Fruit fly (Drosophila melanogaster): ENCODE measurements around the gene Usp32.

The Usp32 gene

DNA sequence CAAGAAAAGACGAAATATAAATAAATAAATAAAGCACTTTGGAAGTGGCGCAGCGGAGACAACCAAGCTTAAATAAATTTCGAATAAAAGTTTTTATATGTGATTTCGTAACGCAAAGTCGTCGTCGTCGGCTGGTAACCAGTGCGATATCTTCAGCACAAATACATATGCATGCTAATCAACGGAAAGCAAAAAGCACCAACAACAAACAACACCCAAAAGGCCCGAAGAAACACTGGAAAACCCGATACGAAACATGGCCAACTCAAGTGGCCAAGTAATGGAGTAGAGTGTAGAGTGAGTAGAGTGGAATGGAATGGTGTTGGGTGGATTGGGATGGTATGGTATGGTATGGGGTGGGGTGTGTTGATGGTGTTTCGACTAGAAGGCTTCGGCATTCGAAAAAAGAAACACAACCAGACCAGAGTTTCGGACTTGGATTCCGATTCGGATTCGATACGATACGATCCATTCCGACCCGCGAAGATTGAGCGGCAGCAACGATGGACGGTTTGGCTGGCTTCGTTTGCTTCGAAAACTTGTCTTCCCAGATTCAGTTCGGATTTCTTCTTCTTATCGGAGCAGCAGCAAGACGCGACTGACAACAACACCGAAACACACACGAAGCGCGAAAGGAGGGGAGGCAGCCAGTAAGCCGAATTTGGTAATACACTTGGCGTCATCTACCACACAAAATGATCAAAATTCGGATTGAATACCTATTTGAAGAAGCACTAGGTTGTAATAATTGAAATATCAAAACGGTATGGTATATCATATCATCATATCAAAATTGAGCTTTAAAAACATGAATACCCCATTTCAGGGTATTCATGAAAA, 31.8 kb downstream of the Usp32 start (continued):
- TF ChIP-seq svp (GFP tag) (peak; percentile 100), pdm3 (GFP tag; optimal IDR thresholded peaks at IDR 0.05) (peak; percentile 99), Sox15 (GFP tag; optimal IDR thresholded peaks at IDR 0.05) (peak; percentile 98), vri (GFP tag; optimal IDR thresholded peaks at IDR 0.05) (peak; percentile 98), Eip75B (GFP tag; optimal IDR thresholded peaks at IDR 0.05) (peak; percentile 97), esn (GFP tag; optimal IDR thresholded peaks at IDR 0.05) (peak; percentile 99), CG8119 (GFP tag; IDR thresholded peaks at IDR 0.05) (peak; percentile 98), OdsH (GFP tag; optimal IDR thresholded peaks at IDR 0.05) (peak; percentile 99), CG31627 (GFP tag; optimal IDR thresholded peaks at IDR 0.05) (peak; percentile 99), CG34406 (GFP tag; optimal IDR thresholded peaks at IDR 0.05) (peak; percentile 98)

DNA sequence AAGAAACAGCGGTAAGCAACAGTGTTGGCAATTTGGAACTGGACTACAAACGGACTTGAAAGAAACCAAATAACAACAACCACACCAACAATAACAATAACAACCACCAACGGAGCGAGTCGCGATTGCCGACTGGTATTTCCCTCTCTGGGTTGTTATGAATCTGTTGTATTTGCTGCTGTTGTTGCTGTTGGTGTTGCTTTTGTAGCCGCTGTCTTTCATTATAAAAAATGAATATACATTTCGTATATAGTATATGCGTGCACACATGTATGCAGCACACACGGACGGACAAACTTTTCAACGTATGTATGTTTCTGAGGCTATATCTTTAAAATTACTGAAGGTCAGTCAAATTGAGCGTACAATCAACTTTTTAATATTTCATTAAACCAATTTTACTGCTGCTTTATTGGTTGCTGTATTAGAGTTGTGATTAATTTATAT, 32.5 kb downstream of the Usp32 start:
- no peak for TF ChIP-seq Eip93F (GFP tag; optimal IDR thresholded peaks at IDR 0.05)
- peak; percentile 47 for TF ChIP-seq vri (GFP tag; optimal IDR thresholded peaks at IDR 0.05)

DNA sequence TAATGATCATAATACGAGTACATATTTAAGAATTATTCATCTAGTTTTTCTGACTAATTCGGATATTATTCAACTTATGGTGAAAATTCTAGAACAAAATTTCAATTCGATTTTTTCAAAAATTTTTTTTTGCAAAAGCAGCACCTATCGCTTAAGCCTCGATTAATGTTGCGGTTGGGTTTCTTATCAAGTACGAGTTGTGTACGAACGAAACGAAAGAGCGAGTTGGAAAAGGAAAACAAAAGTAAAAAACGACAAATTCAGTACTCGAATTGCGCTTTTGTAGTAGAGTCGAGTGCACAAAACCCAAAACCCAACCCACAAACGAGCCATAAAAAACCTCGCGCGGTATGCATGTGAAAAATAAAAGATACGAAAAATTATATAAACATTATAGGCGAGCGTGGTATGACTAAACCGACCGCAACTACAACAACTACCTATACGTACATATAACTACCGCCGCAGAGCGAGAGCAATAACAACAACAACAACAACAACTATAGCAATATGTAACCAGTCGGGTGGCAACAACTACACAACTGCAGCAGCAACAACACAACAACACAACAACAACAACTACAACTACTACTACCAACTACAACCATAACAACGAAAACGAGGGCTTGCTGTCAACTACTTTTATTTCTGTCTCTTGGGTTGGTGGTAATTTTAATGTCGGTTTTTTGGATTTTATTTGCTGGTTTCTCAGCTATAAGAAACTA, 33.6 kb downstream of the Usp32 start:
- TF ChIP-seq CG8119 (GFP tag; IDR thresholded peaks at IDR 0.05): peak; percentile 45; the same call in 1 of the 3 replicates
- TF ChIP-seq fkh (GFP tag; optimal IDR thresholded peaks at IDR 0.05): peak; percentile 20
- TF ChIP-seq fd59A (GFP tag; optimal IDR thresholded peaks at IDR 0.05): no peak
- TF ChIP-seq spab (GFP tag; optimal IDR thresholded peaks at IDR 0.05): no peak
- TF ChIP-seq CG6276 (GFP tag; optimal IDR thresholded peaks at IDR 0.05): no peak
- TF ChIP-seq Eip75B (GFP tag; optimal IDR thresholded peaks at IDR 0.05): no peak
- no peak for TF ChIP-seq dac (GFP tag; optimal IDR thresholded peaks at IDR 0.05)
- peak; percentile 19 to 29 for TF ChIP-seq ss (GFP tag; optimal IDR thresholded peaks at IDR 0.05)
- peak; percentile 14 for TF ChIP-seq Eip78C (GFP tag)
- peak; percentile 1 for TF ChIP-seq CG16779 (tag; optimal IDR thresholded peaks at IDR 0.05)
- no peak for TF ChIP-seq CG11762 (GFP tag; optimal IDR thresholded peaks at IDR 0.05; ENCODE audit: insufficient read depth)
- no peak for TF ChIP-seq CG3919 (GFP tag; optimal IDR thresholded peaks at IDR 0.05)
- peak; percentile 2 for TF ChIP-seq dsx (GFP tag; optimal IDR thresholded peaks at IDR 0.05; ENCODE audit: poor library complexity, severe bottlenecking)
- TF ChIP-seq pdm3 (GFP tag; optimal IDR thresholded peaks at IDR 0.05): no peak

dm6 chr3L:19905427-19905826, 34.5 kb downstream of the Usp32 start:
- TF ChIP-seq CG10669 (GFP tag; optimal IDR thresholded peaks at IDR 0.05) (peak; percentile 23), esn (GFP tag; optimal IDR thresholded peaks at IDR 0.05) (peak; percentile 45), Ets21C (GFP tag; optimal IDR thresholded peaks at IDR 0.05) (no peak), Smox (GFP tag; optimal IDR thresholded peaks at IDR 0.05) (peak; percentile 39), Hr38 (GFP tag; optimal IDR thresholded peaks at IDR 0.05) (no peak), pdm3 (GFP tag; optimal IDR thresholded peaks at IDR 0.05) (peak; percentile 51), CG1621 (tag; optimal IDR thresholded peaks at IDR 0.05) (no peak), vri (GFP tag; optimal IDR thresholded peaks at IDR 0.05) (no peak), svp (GFP tag) (peak; percentile 64), Lpt (GFP tag; optimal IDR thresholded peaks at IDR 0.05) (peak; percentile 39), Hr39 (GFP tag; optimal IDR thresholded peaks at IDR 0.05) (peak; percentile 38), Blimp-1 (GFP tag; optimal IDR thresholded peaks at IDR 0.05) (no peak), topi (GFP tag; optimal IDR thresholded peaks at IDR 0.05) (peak; percentile 26), lz (GFP tag; optimal IDR thresholded peaks at IDR 0.05) (peak; percentile 41), fkh (GFP tag; optimal IDR thresholded peaks at IDR 0.05) (no peak), CG10631 (GFP tag; optimal IDR thresholded peaks at IDR 0.05) (peak; percentile 14), CG34406 (GFP tag; optimal IDR thresholded peaks at IDR 0.05) (peak; percentile 34), salr (GFP tag; optimal IDR thresholded peaks at IDR 0.05) (peak in 1 of 2 experiments; percentile 55), net (GFP tag; optimal IDR thresholded peaks at IDR 0.05) (peak; percentile 68), CG6163 (GFP tag; IDR thresholded peaks at IDR 0.05) (peak; percentile 65), CG6854 (GFP tag; optimal IDR thresholded peaks at IDR 0.05) (no peak), dac (GFP tag; optimal IDR thresholded peaks at IDR 0.05) (no peak), CG11294 (GFP tag; IDR thresholded peaks at IDR 0.05) (0 out of 2 replicates have a peak, but pooled peaks have one; percentile 32), Eip78C (GFP tag) (peak; percentile 86), achi (GFP tag; optimal IDR thresholded peaks at IDR 0.05) (peak; percentile 59), CG15336 (GFP tag; IDR thresholded peaks at IDR 0.05) (peak; percentile 74), Sox14 (GFP tag; optimal IDR thresholded peaks at IDR 0.05) (peak; percentile 53), OdsH (GFP tag; optimal IDR thresholded peaks at IDR 0.05) (peak; percentile 66)
